Fruit fly (Drosophila melanogaster) whole organism, pupa: Measurements from ENCODE around the gene Jon65Aiv.

Experiments used
- CG10348 ChIP-seq: fragments of 200-800 bp; sonication (Bioruptor generic); IDR thresholded peaks from 2 replicates; pipeline ENCODE4 v1.3.6; 2022; ENCODE audit warnings: missing biosample characterization, missing genetic modification characterization
- CG12605 ChIP-seq: fragments of 200-800 bp; sonication (Bioruptor generic); IDR thresholded peaks from 2 replicates; pipeline ENCODE4 v1.3.6; 2022; ENCODE audit warnings: missing biosample characterization, missing genetic modification characterization
- CG13204 ChIP-seq: fragments of 200-800 bp; sonication (Bioruptor generic); optimal IDR thresholded peaks from 2 replicates; lab custom pipeline; 2018; ENCODE audit warnings: missing biosample characterization, mild to moderate bottlenecking, missing genetic modification characterization, moderate library complexity
- CG14655 ChIP-seq: fragments of 200-800 bp; sonication (Bioruptor generic); optimal IDR thresholded peaks from 3 replicates; lab custom pipeline; 2017; ENCODE audit warnings: mild to moderate bottlenecking, missing biosample characterization, missing genetic modification reagents, missing genetic modification characterization
- CG15710 ChIP-seq: fragments of 200-800 bp; sonication (Bioruptor generic); optimal IDR thresholded peaks from 2 replicates; lab custom pipeline; 2018; ENCODE audit warnings: missing biosample characterization, mild to moderate bottlenecking, missing genetic modification characterization, moderate library complexity
- CG17806 ChIP-seq: fragments of 200-800 bp; sonication (Bioruptor generic); optimal IDR thresholded peaks from 2 replicates; lab custom pipeline; 2018; ENCODE audit warnings: missing biosample characterization, mild to moderate bottlenecking, missing genetic modification characterization, moderate library complexity
- CG32121 ChIP-seq: fragments of 200-800 bp; sonication (Bioruptor generic); IDR thresholded peaks from 2 replicates; pipeline ENCODE4 v1.3.6; 2022; ENCODE audit warnings: missing biosample characterization, missing genetic modification characterization
- CG34367 ChIP-seq: fragments of 200-800 bp; sonication (Bioruptor generic); optimal IDR thresholded peaks from 2 replicates; lab custom pipeline; 2018; ENCODE audit warnings: missing biosample characterization, mild to moderate bottlenecking, missing genetic modification characterization
- CG4496 ChIP-seq: fragments of 200-800 bp; sonication (Bioruptor generic); IDR thresholded peaks from 3 replicates; pipeline ENCODE4 v1.3.6; 2022; ENCODE audit warnings: missing biosample characterization, missing genetic modification characterization
- CG8159 ChIP-seq: fragments of 200-800 bp; sonication (Bioruptor generic); optimal IDR thresholded peaks from 3 replicates; lab custom pipeline; 2018; ENCODE audit warnings: missing biosample characterization, mild to moderate bottlenecking, missing genetic modification characterization, moderate library complexity
- CG8301 ChIP-seq: fragments of 200-800 bp; sonication (Bioruptor generic); optimal IDR thresholded peaks from 2 replicates; lab custom pipeline; 2018; ENCODE audit warnings: missing biosample characterization, mild to moderate bottlenecking, missing genetic modification characterization
- CG9948 ChIP-seq: fragments of 200-800 bp; sonication (Bioruptor generic); optimal IDR thresholded peaks from 2 replicates; lab custom pipeline; 2018; ENCODE audit warnings: missing biosample characterization, mild to moderate bottlenecking, missing genetic modification characterization, moderate library complexity
- D1 ChIP-seq: fragments of 200-800 bp; sonication (Bioruptor generic); optimal IDR thresholded peaks from 2 replicates; lab custom pipeline; 2018; ENCODE audit warnings: missing biosample characterization, mild to moderate bottlenecking, missing genetic modification characterization, moderate library complexity
- EcR ChIP-seq: fragments of 200-800 bp; sonication (Bioruptor generic); optimal IDR thresholded peaks from 3 replicates; lab custom pipeline; 2019; ENCODE audit warnings: missing biosample characterization, missing genetic modification characterization, mild to moderate bottlenecking, moderate library complexity, missing genetic modification reagents
- Ets98B ChIP-seq: fragments of 200-800 bp; sonication (Bioruptor generic); IDR thresholded peaks from 2 replicates; pipeline ENCODE4 v1.3.6; 2022; ENCODE audit warnings: missing biosample characterization, missing genetic modification characterization
- Pif1A ChIP-seq: fragments of 200-800 bp; sonication (Bioruptor generic); optimal IDR thresholded peaks from 3 replicates; lab custom pipeline; 2016; ENCODE audit warnings: missing biosample characterization, missing genetic modification characterization
- Pif1B ChIP-seq: fragments of 200-800 bp; sonication (Bioruptor generic); optimal IDR thresholded peaks from 3 replicates; lab custom pipeline; 2016; ENCODE audit warnings: missing biosample characterization, missing genetic modification characterization
- Snoo ChIP-seq: fragments of 200-800 bp; sonication (Bioruptor generic); optimal IDR thresholded peaks from 3 replicates; lab custom pipeline; 2017; ENCODE audit warnings: missing biosample characterization, mild to moderate bottlenecking, missing genetic modification characterization, inconsistent platforms
- fd96Ca ChIP-seq: fragments of 200-800 bp; sonication (Bioruptor generic); IDR thresholded peaks from 3 replicates; pipeline ENCODE4 v1.3.6; 2022; ENCODE audit warnings: missing biosample characterization, missing genetic modification characterization
- gl ChIP-seq: fragments of 200-800 bp; sonication (Bioruptor generic); optimal IDR thresholded peaks from 2 replicates; lab custom pipeline; 2018; ENCODE audit warnings: missing biosample characterization, mild to moderate bottlenecking, missing genetic modification characterization
- rn ChIP-seq: fragments of 200-800 bp; sonication (Bioruptor generic); IDR thresholded peaks from 2 replicates; pipeline ENCODE4 v1.3.6; 2022; ENCODE audit warnings: missing biosample characterization, missing genetic modification characterization

Gene Jon65Aiv

DNA sequence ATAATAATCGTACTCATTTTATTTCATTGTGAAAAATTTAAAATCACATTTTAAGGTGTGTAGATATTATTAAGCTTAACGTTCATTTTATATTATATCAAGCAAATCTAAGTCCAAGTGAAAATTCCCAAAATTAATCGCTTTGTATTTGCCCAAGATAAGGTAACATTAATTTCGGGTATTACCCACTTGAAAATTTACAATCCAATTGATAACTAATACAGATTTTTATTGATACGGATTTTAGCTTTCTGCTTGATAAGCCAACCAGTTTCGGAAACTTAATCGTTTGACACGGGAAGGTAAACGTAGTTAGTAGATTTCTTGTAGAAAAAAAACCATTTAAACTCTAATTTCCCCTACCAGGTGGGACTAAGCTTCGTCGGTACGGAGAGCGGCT, 5.9 kb upstream of the Jon65Aiv start:
- TF ChIP-seq CG8159 (no peak), Ets98B (GFP tag; lab: Robert Waterston, UW) (no peak), CG9948 (tag; lab: Kevin White, UChicago) (no peak), Snoo (tag; lab: Kevin White, UChicago) (no peak)
- TF ChIP-seq, all 21 proteins: peak for 0

DNA sequence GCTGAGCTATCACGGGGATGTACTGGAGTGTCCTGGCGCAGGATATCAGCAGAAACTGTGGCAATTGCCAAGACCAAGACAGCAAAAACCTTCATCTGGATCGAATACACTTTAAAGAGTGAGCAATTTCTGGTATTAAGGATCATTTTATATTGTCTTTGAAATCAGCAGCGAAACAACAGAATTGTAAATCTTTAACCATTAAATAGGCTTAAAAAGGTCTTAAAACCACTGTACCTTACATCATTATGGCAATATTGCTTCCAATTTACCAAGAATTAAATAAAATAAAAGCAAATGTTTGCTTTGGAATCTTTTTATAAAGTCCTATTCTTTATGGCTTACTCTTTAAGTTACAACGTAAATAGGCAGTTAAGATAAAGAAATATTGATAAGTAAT, 4.4 kb upstream of the Jon65Aiv start, which contains the start of gene CG10477:
Gene CG10477 (minus strand): TSS at position 101 of the 400 bp plus-strand sequence.
- TF ChIP-seq CG9948 (tag; lab: Kevin White, UChicago) = no peak
- no peak for TF ChIP-seq CG34367 (tag; lab: Kevin White, UChicago)

- TF ChIP-seq EcR (GFP tag; lab: Kevin White, UChicago) (no peak), Pif1A (GFP tag; lab: Kevin White, UChicago) (no peak)
Measured at dm6 chr3L:6034916-6035315, 4.0 kb upstream of the Jon65Aiv start, which contains the start of gene yip7. Gene yip7, plus strand, starts transcription at chr3L:6035216.

- no peak for TF ChIP-seq Pif1A (GFP tag; lab: Kevin White, UChicago)
- TF ChIP-seq fd96Ca = no peak
- TF ChIP-seq CG32121 (GFP tag; lab: Robert Waterston, UW) = no peak
- no peak for TF ChIP-seq CG12605 (GFP tag; lab: Robert Waterston, UW)
- TF ChIP-seq Pif1B (GFP tag; lab: Kevin White, UChicago) = no peak
- no peak for TF ChIP-seq CG15710
- TF ChIP-seq gl (tag; lab: Kevin White, UChicago) = no peak
- no peak for TF ChIP-seq rn (GFP tag; lab: Robert Waterston, UW)
- TF ChIP-seq EcR (GFP tag; lab: Kevin White, UChicago) = no peak
- TF ChIP-seq CG8159 = no peak
- no peak for TF ChIP-seq CG13204 (GFP tag; lab: Kevin White, UChicago)
- no peak for TF ChIP-seq Ets98B (GFP tag; lab: Robert Waterston, UW)
- no peak for TF ChIP-seq CG34367 (tag; lab: Kevin White, UChicago)
- TF ChIP-seq CG4496 = no peak
- TF ChIP-seq D1 (tag; lab: Kevin White, UChicago) = no peak
- no peak for TF ChIP-seq CG10348 (GFP tag; lab: Robert Waterston, UW)
- no peak for TF ChIP-seq CG17806 (tag; lab: Kevin White, UChicago)
- no peak for TF ChIP-seq CG8301 (tag; lab: Kevin White, UChicago)
- TF ChIP-seq, all 21 proteins: peak for 0
Measured at dm6 chr3L:6036141-6036540, 2.8 kb upstream of the Jon65Aiv start.

DNA sequence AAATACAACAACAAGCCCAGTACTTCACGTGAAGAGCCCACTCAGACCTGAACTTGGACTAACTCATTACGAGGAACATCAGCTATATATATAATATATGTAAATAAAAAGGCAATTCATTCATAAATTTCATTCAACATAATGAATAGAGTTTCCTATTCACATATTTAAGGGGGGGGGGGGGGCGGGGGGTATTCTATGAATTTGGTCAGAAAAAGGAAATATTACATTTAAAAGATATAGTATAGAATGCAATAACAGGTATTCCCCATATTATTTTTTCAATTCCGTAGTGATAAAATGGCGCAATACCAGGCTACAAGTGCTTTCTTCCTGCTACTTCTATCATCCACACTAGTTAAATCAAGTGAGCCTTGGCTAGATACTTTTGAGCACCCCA, 2.1 kb upstream of the Jon65Aiv start, which contains the start of gene CG6462:
Gene CG6462 (plus strand): TSS at position 301 of the 400 bp plus-strand sequence.
- TF ChIP-seq CG32121 (GFP tag; lab: Robert Waterston, UW) = no peak
- no peak for TF ChIP-seq CG10348 (GFP tag; lab: Robert Waterston, UW)
- no peak for TF ChIP-seq CG4496
- no peak for TF ChIP-seq Snoo (tag; lab: Kevin White, UChicago)
- no peak for TF ChIP-seq Ets98B (GFP tag; lab: Robert Waterston, UW)
- TF ChIP-seq CG9948 (tag; lab: Kevin White, UChicago) = no peak
- no peak for TF ChIP-seq CG14655
- TF ChIP-seq CG8159 = no peak
- TF ChIP-seq CG12605 (GFP tag; lab: Robert Waterston, UW) = no peak
- no peak for TF ChIP-seq CG34367 (tag; lab: Kevin White, UChicago)
- no peak for TF ChIP-seq D1 (tag; lab: Kevin White, UChicago)
- TF ChIP-seq CG8301 (tag; lab: Kevin White, UChicago) = no peak
- no peak for TF ChIP-seq gl (tag; lab: Kevin White, UChicago)
- no peak for TF ChIP-seq fd96Ca

- TF ChIP-seq CG14655 (no peak), Pif1B (GFP tag; lab: Kevin White, UChicago) (no peak), CG34367 (tag; lab: Kevin White, UChicago) (no peak), CG32121 (GFP tag; lab: Robert Waterston, UW) (no peak), fd96Ca (no peak), CG17806 (tag; lab: Kevin White, UChicago) (no peak), Pif1A (GFP tag; lab: Kevin White, UChicago) (no peak), CG13204 (GFP tag; lab: Kevin White, UChicago) (no peak), CG8159 (no peak), gl (tag; lab: Kevin White, UChicago) (no peak), CG8301 (tag; lab: Kevin White, UChicago) (no peak), CG10348 (GFP tag; lab: Robert Waterston, UW) (no peak), Ets98B (GFP tag; lab: Robert Waterston, UW) (no peak), CG4496 (no peak), CG9948 (tag; lab: Kevin White, UChicago) (no peak), rn (GFP tag; lab: Robert Waterston, UW) (no peak)
Measured at dm6 chr3L:6050230-6050807, 11.4 kb downstream of the Jon65Aiv start, which contains the start of gene Jon65Aiii. Gene Jon65Aiii, plus strand, starts transcription at chr3L:6050757.

DNA sequence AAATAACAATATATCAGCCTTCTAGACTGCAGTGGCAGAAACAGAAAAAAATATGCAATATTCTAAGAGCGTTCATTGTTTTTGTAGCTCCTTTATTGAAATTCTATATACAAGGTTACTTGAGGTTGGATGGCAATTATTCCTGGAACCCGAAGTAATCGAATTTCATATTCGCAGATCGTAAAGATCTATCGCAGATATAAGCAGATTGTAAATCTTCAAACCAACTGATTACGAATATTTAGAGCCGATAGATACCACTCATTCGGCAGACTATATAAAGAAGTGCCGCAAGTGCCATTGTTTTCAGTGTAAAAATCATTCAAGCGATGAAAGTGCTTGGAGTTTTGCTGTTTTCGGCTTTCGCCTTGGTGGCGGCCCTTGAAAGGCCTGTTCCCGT, 13.1 kb downstream of the Jon65Aiv start, which contains the start of gene Jon65Aii:
Gene Jon65Aii (plus strand): TSS at position 301 of the 400 bp plus-strand sequence.
- TF ChIP-seq rn (GFP tag; lab: Robert Waterston, UW) = no peak
- no peak for TF ChIP-seq Pif1B (GFP tag; lab: Kevin White, UChicago)
- no peak for TF ChIP-seq CG32121 (GFP tag; lab: Robert Waterston, UW)
- TF ChIP-seq CG8159 = no peak
- TF ChIP-seq Pif1A (GFP tag; lab: Kevin White, UChicago) = no peak
- no peak for TF ChIP-seq CG4496
- no peak for TF ChIP-seq gl (tag; lab: Kevin White, UChicago)
- TF ChIP-seq CG13204 (GFP tag; lab: Kevin White, UChicago) = no peak
